Fruit fly (Drosophila melanogaster): ENCODE data around the gene Coq8.

The Coq8 gene

dm6 chrX:12895114-12895723 is 5.7 kb downstream of the Coq8 start (continued):
- no peak for TF ChIP-seq CG6813 (GFP tag; optimal IDR thresholded peaks at IDR 0.05)
- no peak for TF ChIP-seq CG32772 (GFP tag; IDR thresholded peaks at IDR 0.05)
- no peak for TF ChIP-seq peb (GFP tag; IDR thresholded peaks at IDR 0.05)
- no peak for TF ChIP-seq bowl (GFP tag; IDR thresholded peaks at IDR 0.05)
- TF ChIP-seq CG13424 (tag; optimal IDR thresholded peaks at IDR 0.05) = no peak
- TF ChIP-seq bigmax (GFP tag; optimal IDR thresholded peaks at IDR 0.05) = no peak
- TF ChIP-seq maf-S (GFP tag; optimal IDR thresholded peaks at IDR 0.05) = no peak
- TF ChIP-seq CG14667 (GFP tag; IDR thresholded peaks at IDR 0.05) = no peak
- no peak for TF ChIP-seq CG2875 (GFP tag; optimal IDR thresholded peaks at IDR 0.05)
- no peak for TF ChIP-seq Atf3 (GFP tag; optimal IDR thresholded peaks at IDR 0.05)
- no peak for TF ChIP-seq psq (GFP tag; optimal IDR thresholded peaks at IDR 0.05)
- TF ChIP-seq Hmr (GFP tag; optimal IDR thresholded peaks at IDR 0.05) = no peak
- no peak for TF ChIP-seq CG7839 (tag; optimal IDR thresholded peaks at IDR 0.05)
- TF ChIP-seq Meics (GFP tag; optimal IDR thresholded peaks at IDR 0.05) = no peak
- no peak for TF ChIP-seq btn (GFP tag; optimal IDR thresholded peaks at IDR 0.05)
- TF ChIP-seq lilli (GFP tag; optimal IDR thresholded peaks at IDR 0.05) = peak; percentile 38
- no peak for TF ChIP-seq aop (GFP tag; IDR thresholded peaks at IDR 0.05)
- TF ChIP-seq Fer1 (GFP tag; optimal IDR thresholded peaks at IDR 0.05) = no peak
- TF ChIP-seq dimm (GFP tag; IDR thresholded peaks at IDR 0.05) = no peak
- no peak for TF ChIP-seq CG3847 (GFP tag; IDR thresholded peaks at IDR 0.05)
- no peak for TF ChIP-seq CG18011 (GFP tag; optimal IDR thresholded peaks at IDR 0.05)
- no peak for TF ChIP-seq Antp (GFP tag; optimal IDR thresholded peaks at IDR 0.05)
- no peak for TF ChIP-seq HLH54F (GFP tag; optimal IDR thresholded peaks at IDR 0.05)
- peak; percentile 59 for TF ChIP-seq sug (tag; optimal IDR thresholded peaks at IDR 0.05)
- TF ChIP-seq stwl (tag; optimal IDR thresholded peaks at IDR 0.05) = no peak

- no peak for TF ChIP-seq CG3281 (GFP tag; optimal IDR thresholded peaks at IDR 0.05)
- TF ChIP-seq D (optimal IDR thresholded peaks at IDR 0.05) = no peak
- TF ChIP-seq D (GFP tag; optimal IDR thresholded peaks at IDR 0.05) = no peak
- peak; percentile 25 for TF ChIP-seq exex (tag; optimal IDR thresholded peaks at IDR 0.05)
- no peak for TF ChIP-seq crp (GFP tag; optimal IDR thresholded peaks at IDR 0.05)
- TF ChIP-seq tll (GFP tag; optimal IDR thresholded peaks at IDR 0.05) = no peak
- no peak for TF ChIP-seq CG17568 (GFP tag; optimal IDR thresholded peaks at IDR 0.05)
- no peak for TF ChIP-seq eyg (GFP tag; optimal IDR thresholded peaks at IDR 0.05)
- peak; percentile 29 for TF ChIP-seq cwo (GFP tag; optimal IDR thresholded peaks at IDR 0.05)
- TF ChIP-seq zf30C (GFP tag; optimal IDR thresholded peaks at IDR 0.05) = no peak
- TF ChIP-seq fu2 (GFP tag; optimal IDR thresholded peaks at IDR 0.05) = no peak
- peak; percentile 15 for TF ChIP-seq CG13894 (tag; optimal IDR thresholded peaks at IDR 0.05)
- TF ChIP-seq Med (GFP tag) = peak; percentile 27
- TF ChIP-seq CG12769 (tag; optimal IDR thresholded peaks at IDR 0.05) = peak; percentile 36
- no peak for TF ChIP-seq CG16863 (GFP tag; optimal IDR thresholded peaks at IDR 0.05)
- TF ChIP-seq CG1647 (GFP tag; optimal IDR thresholded peaks at IDR 0.05) = no peak
- TF ChIP-seq dm (GFP tag; optimal IDR thresholded peaks at IDR 0.05) = no peak
- no peak for TF ChIP-seq lola (GFP tag; optimal IDR thresholded peaks at IDR 0.05)
- no peak for TF ChIP-seq CkIIα-i1 (GFP tag; IDR thresholded peaks at IDR 0.05)
- TF ChIP-seq NC2β (GFP tag; optimal IDR thresholded peaks at IDR 0.05) = no peak
- TF ChIP-seq Scr (GFP tag; IDR thresholded peaks at IDR 0.05; ENCODE audit: partially characterized antibody) = no peak
- peak; percentile 68 for TF ChIP-seq grn (GFP tag; optimal IDR thresholded peaks at IDR 0.05)
- no peak for TF ChIP-seq CG12391 (tag; optimal IDR thresholded peaks at IDR 0.05)
- no peak for TF ChIP-seq klu (GFP tag; IDR thresholded peaks at IDR 0.05)
- TF ChIP-seq BtbVII (GFP tag; optimal IDR thresholded peaks at IDR 0.05) = no peak
- no peak for TF ChIP-seq Atf6 (GFP tag; IDR thresholded peaks at IDR 0.05)
These were observed 6.9 kb downstream of the Coq8 start for dm6 chrX:12893969-12894368.

Data from whole organism, embryonic.